Fruit fly (Drosophila melanogaster) whole organism, embryonic: ENCODE data around the gene alpha-Man-IIb.

Experiments used
- Abd-B ChIP-seq: fragments of 200-800 bp; sonication (Bioruptor generic); optimal IDR thresholded peaks from 2 replicates; lab custom pipeline; 2018; ENCODE audit warnings: missing biosample characterization, mild to moderate bottlenecking, missing genetic modification characterization, moderate library complexity
- Atf6 ChIP-seq: fragments of 200-800 bp; sonication (Bioruptor generic); IDR thresholded peaks from 2 replicates; pipeline ENCODE4 v1.3.6; 2022; ENCODE audit warnings: missing biosample characterization, missing genetic modification characterization
- BEAF-32 ChIP-seq: fragments of 200-800 bp; sonication (Bioruptor generic); optimal IDR thresholded peaks from 3 replicates; lab custom pipeline; 2017; ENCODE audit warnings: missing biosample characterization, missing genetic modification characterization, mild to moderate bottlenecking, moderate library complexity, missing genetic modification reagents
- Bteb2 ChIP-seq: fragments of 200-800 bp; sonication (Bioruptor generic); optimal IDR thresholded peaks from 2 replicates; lab custom pipeline; 2016; ENCODE audit warnings: missing biosample characterization, missing genetic modification characterization
- CG10274 ChIP-seq: fragments of 200-800 bp; sonication (Bioruptor generic); optimal IDR thresholded peaks from 3 replicates; lab custom pipeline; 2017; ENCODE audit warnings: missing biosample characterization, mild to moderate bottlenecking, missing genetic modification characterization
- CG10321 ChIP-seq: fragments of 200-800 bp; sonication (Bioruptor generic); IDR thresholded peaks from 2 replicates; pipeline ENCODE4 v1.3.6; 2022; ENCODE audit warnings: missing biosample characterization, missing genetic modification characterization
- CG10543 ChIP-seq: fragments of 200-800 bp; sonication (Bioruptor generic); optimal IDR thresholded peaks from 3 replicates; lab custom pipeline; 2017; ENCODE audit warnings: missing biosample characterization, mild to moderate bottlenecking, missing genetic modification characterization, moderate library complexity
- CG10654 ChIP-seq: fragments of 200-800 bp; sonication (Bioruptor generic); optimal IDR thresholded peaks from 2 replicates; lab custom pipeline; 2016; ENCODE audit warnings: missing biosample characterization, missing genetic modification characterization
- CG12299 ChIP-seq: fragments of 200-800 bp; sonication (Bioruptor generic); optimal IDR thresholded peaks from 2 replicates; lab custom pipeline; 2018; ENCODE audit warnings: missing biosample characterization, mild to moderate bottlenecking, missing genetic modification characterization
- CG12391 ChIP-seq: fragments of 200-800 bp; sonication (Bioruptor generic); optimal IDR thresholded peaks from 3 replicates; lab custom pipeline; 2018; ENCODE audit warnings: missing biosample characterization, mild to moderate bottlenecking, missing genetic modification characterization, moderate library complexity
- CG14441 ChIP-seq: fragments of 200-800 bp; sonication (Bioruptor generic); IDR thresholded peaks from 2 replicates; pipeline ENCODE4 v1.3.6; 2022; ENCODE audit warnings: missing biosample characterization, missing genetic modification characterization
- CG14710 ChIP-seq: fragments of 200-800 bp; sonication (Bioruptor generic); optimal IDR thresholded peaks from 3 replicates; lab custom pipeline; 2019; ENCODE audit warnings: missing biosample characterization, mild to moderate bottlenecking, missing genetic modification characterization, moderate library complexity
- CG15073 ChIP-seq: fragments of 200-800 bp; sonication (Bioruptor generic); optimal IDR thresholded peaks from 2 replicates; lab custom pipeline; 2016; ENCODE audit warnings: missing biosample characterization, missing genetic modification characterization
- CG1832 ChIP-seq: fragments of 200-800 bp; sonication (Bioruptor generic); optimal IDR thresholded peaks from 2 replicates; lab custom pipeline; 2017; ENCODE audit warnings: missing biosample characterization, mild to moderate bottlenecking, missing genetic modification characterization, inconsistent platforms
- CG18476 ChIP-seq: fragments of 200-800 bp; sonication (Bioruptor generic); optimal IDR thresholded peaks from 2 replicates; lab custom pipeline; 2016; ENCODE audit warnings: missing biosample characterization, mild to moderate bottlenecking, missing genetic modification characterization
- CG2120 ChIP-seq: fragments of 200-800 bp; sonication (Bioruptor generic); optimal IDR thresholded peaks from 3 replicates; lab custom pipeline; 2016; ENCODE audit warnings: missing biosample characterization, missing genetic modification characterization
- CG2202 ChIP-seq: fragments of 200-800 bp; sonication (Bioruptor generic); optimal IDR thresholded peaks from 2 replicates; lab custom pipeline; 2018; ENCODE audit warnings: missing biosample characterization, mild to moderate bottlenecking, missing genetic modification characterization
- CG4617 ChIP-seq: fragments of 200-800 bp; sonication (Bioruptor generic); optimal IDR thresholded peaks from 3 replicates; lab custom pipeline; 2016; ENCODE audit warnings: missing biosample characterization, missing genetic modification characterization, borderline replicate concordance
- CG6689 ChIP-seq: fragments of 200-800 bp; sonication (Bioruptor generic); IDR thresholded peaks from 2 replicates; pipeline ENCODE4 v1.3.6; 2022; ENCODE audit warnings: missing biosample characterization, missing genetic modification characterization
- CG9727 ChIP-seq: fragments of 200-800 bp; sonication (Bioruptor generic); optimal IDR thresholded peaks from 3 replicates; lab custom pipeline; 2017; ENCODE audit warnings: missing biosample characterization, mild to moderate bottlenecking, missing genetic modification characterization
- CHES-1-like ChIP-seq: fragments of 200-800 bp; sonication (Bioruptor generic); optimal IDR thresholded peaks from 2 replicates; lab custom pipeline; 2016; ENCODE audit warnings: missing biosample characterization, missing genetic modification characterization
- Dfd ChIP-seq, 2 experiments: fragments of >200 bp; optimal IDR thresholded peaks; 2 replicates each; lab custom pipeline; 2017; ENCODE audit warnings: missing biosample characterization in 2 of 2, missing genetic modification characterization in 2 of 2
- Drgx ChIP-seq: fragments of 200-800 bp; sonication (Bioruptor generic); IDR thresholded peaks from 2 replicates; pipeline ENCODE4 v1.3.6; 2022; ENCODE audit warnings: missing biosample characterization, missing genetic modification characterization
- Elba2 ChIP-seq: fragments of 200-800 bp; sonication (Bioruptor generic); optimal IDR thresholded peaks from 3 replicates; lab custom pipeline; 2016; ENCODE audit warnings: missing biosample characterization, missing genetic modification characterization
- Gsc ChIP-seq: fragments of 200-800 bp; sonication (Bioruptor generic); IDR thresholded peaks from 2 replicates; pipeline ENCODE4 v1.3.6; 2022; ENCODE audit warnings: missing biosample characterization, missing genetic modification characterization
- Hmr ChIP-seq: fragments of 200-800 bp; sonication (Bioruptor generic); optimal IDR thresholded peaks from 3 replicates; lab custom pipeline; 2017; ENCODE audit warnings: mild to moderate bottlenecking, missing biosample characterization, missing genetic modification reagents, missing genetic modification characterization
- Hr78 ChIP-seq, 2 experiments: fragments of 200-800 bp in 1 of 2; fragments of >200 bp in 1 of 2; sonication (Bioruptor generic) in 1 of 2; optimal IDR thresholded peaks; 2 replicates each; lab custom pipeline; 2017 to 2019; ENCODE audit warnings: missing biosample characterization in 2 of 2, missing genetic modification characterization in 2 of 2, mild to moderate bottlenecking in 1 of 2, moderate library complexity in 1 of 2
- Nf-YB ChIP-seq: fragments of 200-800 bp; sonication (Bioruptor generic); optimal IDR thresholded peaks from 3 replicates; lab custom pipeline; 2019; ENCODE audit warnings: missing biosample characterization, mild to moderate bottlenecking, missing genetic modification characterization, moderate library complexity
- Trl ChIP-seq, 3 experiments: fragments of >200 bp in 2 of 3; fragments of 200-800 bp in 1 of 3; sonication (Bioruptor generic) in 1 of 3; optimal IDR thresholded peaks; 2 replicates in 1 of 3; 3 replicates in 2 of 3; lab custom pipeline; 2016 to 2017; ENCODE audit warnings: missing biosample characterization in 1 of 3, missing genetic modification characterization in 1 of 3
- aop ChIP-seq: fragments of 200-800 bp; sonication (Bioruptor generic); IDR thresholded peaks from 2 replicates; pipeline ENCODE4 v1.3.6; 2022; ENCODE audit warnings: missing biosample characterization, missing genetic modification characterization
- eyg ChIP-seq: fragments of 200-800 bp; sonication (Bioruptor generic); optimal IDR thresholded peaks from 3 replicates; lab custom pipeline; 2016; ENCODE audit warnings: missing biosample characterization, missing genetic modification characterization
- fd64A ChIP-seq: fragments of 200-800 bp; sonication (Bioruptor generic); optimal IDR thresholded peaks from 3 replicates; lab custom pipeline; 2018; ENCODE audit warnings: missing biosample characterization, mild to moderate bottlenecking, missing genetic modification characterization
- fd96Cb ChIP-seq: fragments of 200-800 bp; sonication (Bioruptor generic); optimal IDR thresholded peaks from 2 replicates; lab custom pipeline; 2018; ENCODE audit warnings: missing biosample characterization, mild to moderate bottlenecking, missing genetic modification characterization, moderate library complexity
- gro ChIP-seq: fragments of 200-800 bp; sonication (Bioruptor generic); optimal IDR thresholded peaks from 2 replicates; lab custom pipeline; 2016; ENCODE audit warnings: missing biosample characterization, missing genetic modification characterization
- gsb ChIP-seq: fragments of 200-800 bp; sonication (Bioruptor generic); IDR thresholded peaks from 2 replicates; pipeline ENCODE4 v1.3.6; 2022; ENCODE audit warnings: missing biosample characterization, missing genetic modification characterization
- gsb-n ChIP-seq: fragments of 200-800 bp; sonication (Bioruptor generic); optimal IDR thresholded peaks from 3 replicates; lab custom pipeline; 2018; ENCODE audit warnings: missing biosample characterization, mild to moderate bottlenecking, missing genetic modification characterization
- insv ChIP-seq, 2 experiments: fragments of 200-800 bp; sonication (Bioruptor generic); optimal IDR thresholded peaks; 3 replicates each; lab custom pipeline; 2016 to 2018; ENCODE audit warnings: missing biosample characterization in 2 of 2, missing genetic modification characterization in 2 of 2
- lbe ChIP-seq: fragments of 200-800 bp; sonication (Bioruptor generic); optimal IDR thresholded peaks from 2 replicates; lab custom pipeline; 2016; ENCODE audit warnings: missing biosample characterization, mild to moderate bottlenecking, missing genetic modification characterization
- lov ChIP-seq, 2 experiments: fragments of 200-800 bp in 1 of 2; fragments of >200 bp in 1 of 2; sonication (Bioruptor generic) in 1 of 2; IDR thresholded peaks in 1 of 2; optimal IDR thresholded peaks in 1 of 2; 2 replicates in 1 of 2; 3 replicates in 1 of 2; pipeline versions ENCODE4 v1.3.6 to Lab custom; 2017 to 2022; ENCODE audit warnings: missing biosample characterization in 1 of 2, missing genetic modification characterization in 1 of 2
- oc ChIP-seq: fragments of 200-800 bp; sonication (Bioruptor generic); optimal IDR thresholded peaks from 2 replicates; lab custom pipeline; 2018; ENCODE audit warnings: missing biosample characterization, mild to moderate bottlenecking, missing genetic modification characterization, moderate library complexity
- otp ChIP-seq: fragments of 200-800 bp; sonication (Bioruptor generic); IDR thresholded peaks from 3 replicates; pipeline ENCODE4, ENCODE4 v1.3.6; 2022; ENCODE audit warnings: missing biosample characterization, missing genetic modification characterization
- stwl ChIP-seq: fragments of 200-800 bp; sonication (Bioruptor generic); optimal IDR thresholded peaks from 3 replicates; lab custom pipeline; 2018; ENCODE audit warnings: missing biosample characterization, mild to moderate bottlenecking, missing genetic modification characterization, moderate library complexity
- vvl ChIP-seq: fragments of 200-800 bp; sonication (Bioruptor generic); IDR thresholded peaks from 2 replicates; pipeline ENCODE4 v1.3.6; 2022; ENCODE audit warnings: missing biosample characterization, missing genetic modification characterization
- yki ChIP-seq: fragments of >200 bp; optimal IDR thresholded peaks from 3 replicates; lab custom pipeline; 2018
- z ChIP-seq: fragments of 200-800 bp; sonication (Bioruptor generic); IDR thresholded peaks from 3 replicates; pipeline ENCODE4 v1.3.6; 2022; ENCODE audit warnings: missing biosample characterization, missing genetic modification characterization
- zf30C ChIP-seq: fragments of 200-800 bp; sonication (Bioruptor generic); optimal IDR thresholded peaks from 3 replicates; lab custom pipeline; 2018; ENCODE audit warnings: missing biosample characterization, mild to moderate bottlenecking, missing genetic modification characterization
- zfh2 ChIP-seq: fragments of 200-800 bp; sonication (Bioruptor generic); optimal IDR thresholded peaks from 2 replicates; lab custom pipeline; 2016; ENCODE audit warnings: missing biosample characterization, missing genetic modification characterization

The alpha-Man-IIb gene

DNA sequence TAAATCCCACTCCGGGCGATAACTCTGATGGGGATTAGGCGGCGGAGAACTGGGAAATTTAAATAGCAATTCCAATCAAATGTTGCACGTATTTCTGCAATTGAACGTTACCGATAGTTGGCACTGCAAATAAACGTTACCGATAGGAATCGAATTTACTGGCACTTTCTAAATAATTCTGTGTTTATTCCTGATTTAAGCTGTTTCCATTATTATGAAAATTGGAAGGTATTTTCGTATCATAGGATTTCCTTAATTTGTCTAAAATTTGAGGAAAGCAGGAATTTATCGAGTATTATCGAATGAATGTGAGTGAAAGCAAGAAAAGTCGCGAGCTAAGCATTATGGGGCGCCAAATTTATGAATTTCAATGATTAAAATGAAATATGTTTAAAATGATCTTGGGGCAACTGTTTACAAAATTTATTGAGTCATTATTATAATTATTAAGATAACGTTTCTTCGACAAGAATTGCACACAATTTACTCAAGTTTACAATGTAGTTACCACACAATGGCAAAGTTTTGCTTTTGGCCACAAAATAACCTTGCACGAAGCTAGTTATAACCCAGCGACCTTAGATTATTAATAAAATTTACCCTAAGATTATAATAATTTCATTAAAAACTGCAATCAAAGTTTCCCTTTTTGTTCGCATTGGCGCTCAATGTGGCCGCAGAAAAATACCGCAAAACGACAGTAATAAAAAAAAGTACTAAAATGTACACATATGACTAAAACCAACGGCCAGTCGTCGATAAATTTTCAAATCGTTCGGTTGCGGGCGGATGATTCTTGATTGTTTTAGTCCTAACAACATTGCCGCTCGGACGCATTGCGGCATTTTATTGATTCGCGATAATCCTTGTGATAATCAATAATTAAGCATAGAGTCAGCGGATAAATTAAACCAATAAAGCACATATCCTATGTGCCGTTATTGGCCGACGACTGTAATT is at the start of gene alpha-Man-IIb (continued):
- TF ChIP-seq Bteb2 (no peak), Abd-B (peak; percentile 71), fd64A (GFP tag; lab: Kevin White, UChicago) (peak; percentile 52), CG18476 (GFP tag; lab: Kevin White, UChicago) (peak; percentile 4), vvl (GFP tag; lab: Robert Waterston, UW) (peak; percentile 52), CHES-1-like (GFP tag; lab: Kevin White, UChicago) (peak; percentile 19), CG1832 (GFP tag; lab: Kevin White, UChicago) (no peak), CG4617 (GFP tag; lab: Kevin White, UChicago) (peak; percentile 28), CG2202 (tag; lab: Kevin White, UChicago) (no peak), CG10321 (GFP tag; lab: Robert Waterston, UW) (no peak), BEAF-32 (peak; percentile 80), oc (tag; lab: Kevin White, UChicago) (peak; percentile 28), Gsc (GFP tag; lab: Robert Waterston, UW) (no peak), z (GFP tag; lab: Robert Waterston, UW) (no peak), CG12391 (tag; lab: Kevin White, UChicago) (peak; percentile 33), lov (optimal IDR thresholded peaks at IDR 0.05; lab: Kevin White, UChicago) (no peak), lov (GFP tag; IDR thresholded peaks at IDR 0.05; lab: Robert Waterston, UW) (peak; percentile 51; the same call in 1 of the 3 replicates), CG14441 (GFP tag; lab: Robert Waterston, UW) (peak; percentile 41; the same call in 1 of the 2 replicates), otp (GFP tag; lab: Robert Waterston, UW) (peak; percentile 51; the same call in 1 of the 3 replicates), Dfd (GFP tag; optimal IDR thresholded peaks at IDR 0.05; lab: Kevin White, UChicago) (no peak), fd96Cb (no peak), gro (GFP tag; lab: Kevin White, UChicago) (no peak), Trl (optimal IDR thresholded peaks at IDR 0.05; lab: Kevin White, UChicago) (no peak), Trl (GFP tag; optimal IDR thresholded peaks at IDR 0.05; lab: Kevin White, UChicago) (no peak), CG14710 (tag; lab: Kevin White, UChicago) (peak; percentile 48), zf30C (GFP tag; lab: Kevin White, UChicago) (no peak), gsb (no peak), CG10543 (GFP tag; lab: Kevin White, UChicago) (no peak), lbe (no peak), Hmr (GFP tag; lab: Kevin White, UChicago) (peak; percentile 52), yki (lab: Kevin White, UChicago) (no peak), Drgx (GFP tag; lab: Robert Waterston, UW) (no peak), eyg (GFP tag; lab: Kevin White, UChicago) (no peak), Elba2 (GFP tag; lab: Kevin White, UChicago) (no peak), Atf6 (0 out of 2 replicates have a peak, but pooled peaks have one; percentile 24), CG10274 (GFP tag; lab: Kevin White, UChicago) (no peak), CG10654 (no peak), zfh2 (no peak), Nf-YB (GFP tag; lab: Kevin White, UChicago) (peak; percentile 17), gsb-n (peak; percentile 55), insv (GFP tag; optimal IDR thresholded peaks at IDR 0.05; lab: Kevin White, UChicago) (peak in 1 of 2 experiments; percentile 5), CG15073 (GFP tag; lab: Kevin White, UChicago) (no peak), CG6689 (GFP tag; lab: Robert Waterston, UW) (no peak), CG9727 (GFP tag; lab: Kevin White, UChicago) (peak; percentile 7), aop (GFP tag; lab: Robert Waterston, UW) (no peak), stwl (no peak), CG12299 (tag; lab: Kevin White, UChicago) (peak; percentile 52), Hr78 (GFP tag; optimal IDR thresholded peaks at IDR 0.05; lab: Kevin White, UChicago) (no peak), CG2120 (peak; percentile 9)
